Worm (Caenorhabditis elegans): ENCODE results near the gene ubc-23.

ubc-23 gene

DNA sequence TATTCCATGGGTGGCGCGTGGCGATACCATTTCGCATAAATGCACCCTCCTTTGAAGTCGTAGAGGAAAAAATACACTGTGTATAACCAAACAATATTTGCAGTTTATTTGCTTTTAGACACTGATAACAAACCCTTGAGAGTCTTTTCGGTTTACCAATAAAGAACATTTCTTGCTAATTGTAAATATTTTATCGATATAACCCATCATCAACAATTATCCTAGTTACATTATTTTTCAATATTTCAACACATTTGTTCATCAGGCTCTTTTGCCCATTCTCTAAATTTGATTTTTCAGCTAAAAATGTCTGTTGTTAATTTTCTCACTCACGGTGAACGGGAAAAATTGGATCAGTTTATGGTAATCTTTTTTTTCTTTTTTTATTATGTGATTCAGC lies at the start of gene ubc-23:
TSS of gene ubc-23 (plus strand) at position 301 of the 400 bp plus-strand sequence.
- no peak for TF ChIP-seq ceh-18 (tag; optimal IDR thresholded peaks at IDR 0.05)
- no peak for TF ChIP-seq madf-2 (tag; optimal IDR thresholded peaks at IDR 0.05)
- TF ChIP-seq ceh-31 (tag; optimal IDR thresholded peaks at IDR 0.05), result no peak
- TF ChIP-seq ceh-24 (tag; optimal IDR thresholded peaks at IDR 0.05), result no peak
- no peak for TF ChIP-seq ref-2 (tag; optimal IDR thresholded peaks at IDR 0.05)
- TF ChIP-seq C38D4.7 (GFP tag; optimal IDR thresholded peaks at IDR 0.05), result no peak
- TF ChIP-seq elt-2 (tag; optimal IDR thresholded peaks at IDR 0.05), result no peak
- no peak for TF ChIP-seq Y22D7AL.16 (tag; optimal IDR thresholded peaks at IDR 0.05)
- no peak for TF ChIP-seq ceh-2 (tag; optimal IDR thresholded peaks at IDR 0.05)
- TF ChIP-seq nhr-11 (tag; optimal IDR thresholded peaks at IDR 0.05), result no peak
- TF ChIP-seq rnt-1 (tag; optimal IDR thresholded peaks at IDR 0.05), result no peak
- no peak for TF ChIP-seq tbx-7 (tag; optimal IDR thresholded peaks at IDR 0.05)
- no peak for TF ChIP-seq fkh-6 (tag; optimal IDR thresholded peaks at IDR 0.05)
- TF ChIP-seq K02D7.2 (tag; optimal IDR thresholded peaks at IDR 0.05), result no peak

DNA sequence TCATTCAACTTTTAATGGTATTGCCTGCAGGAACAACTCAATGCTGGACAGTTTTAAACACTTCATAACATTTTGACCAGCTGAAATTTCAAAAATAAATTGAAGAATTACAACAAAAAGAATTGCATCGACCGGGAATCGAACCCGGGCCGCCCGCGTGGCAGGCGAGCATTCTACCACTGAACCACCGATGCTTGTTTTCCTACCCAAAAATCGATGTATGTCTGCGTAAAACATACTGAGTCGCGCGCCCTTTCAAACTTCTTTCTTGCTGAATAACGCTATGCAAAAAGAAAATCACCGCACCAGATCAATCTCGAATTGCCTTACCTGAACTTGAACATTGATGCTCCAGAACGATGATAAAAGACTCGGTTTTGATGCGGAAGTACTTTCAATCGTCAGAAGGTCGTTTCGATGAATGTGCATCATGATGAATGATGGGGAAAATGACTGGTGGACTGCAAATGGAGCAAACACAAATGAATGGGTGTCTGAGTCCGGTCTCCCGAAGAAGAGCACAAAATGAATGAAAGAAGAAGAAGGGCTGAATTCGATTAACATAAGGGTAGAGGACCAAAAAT lies 47.3 kb upstream of the ubc-23 start, which contains the start of gene R04E5.7:
TSS of gene R04E5.7 (minus strand) at position 564 of the 584 bp plus-strand sequence.
- TF ChIP-seq eyg-1 (tag; optimal IDR thresholded peaks at IDR 0.05), result no peak
- TF ChIP-seq T23F11.4 (GFP tag; optimal IDR thresholded peaks at IDR 0.05), result peak; percentile 36
- TF ChIP-seq C38D4.7 (GFP tag; optimal IDR thresholded peaks at IDR 0.05), result no peak
- no peak for TF ChIP-seq ceh-48 (tag; optimal IDR thresholded peaks at IDR 0.05)
- TF ChIP-seq ceh-30 (tag; optimal IDR thresholded peaks at IDR 0.05), result no peak
- TF ChIP-seq unc-3 (GFP tag; conservative IDR thresholded peaks at IDR 0.05), result no peak
- TF ChIP-seq unc-3 (tag; optimal IDR thresholded peaks at IDR 0.05), result no peak
- TF ChIP-seq C08G9.2 (tag; optimal IDR thresholded peaks at IDR 0.05), result peak; percentile 37
- no peak for TF ChIP-seq F13H6.1 (tag; optimal IDR thresholded peaks at IDR 0.05)
- no peak for TF ChIP-seq npax-4 (tag; optimal IDR thresholded peaks at IDR 0.05)
- TF ChIP-seq ceh-9 (tag; optimal IDR thresholded peaks at IDR 0.05), result no peak
- no peak for TF ChIP-seq pha-4 (tag; optimal IDR thresholded peaks at IDR 0.05)
- no peak for TF ChIP-seq ceh-18 (tag; optimal IDR thresholded peaks at IDR 0.05)
- TF ChIP-seq ceh-34 (tag; optimal IDR thresholded peaks at IDR 0.05), result no peak
- no peak for TF ChIP-seq ztf-16 (tag; optimal IDR thresholded peaks at IDR 0.05)

DNA sequence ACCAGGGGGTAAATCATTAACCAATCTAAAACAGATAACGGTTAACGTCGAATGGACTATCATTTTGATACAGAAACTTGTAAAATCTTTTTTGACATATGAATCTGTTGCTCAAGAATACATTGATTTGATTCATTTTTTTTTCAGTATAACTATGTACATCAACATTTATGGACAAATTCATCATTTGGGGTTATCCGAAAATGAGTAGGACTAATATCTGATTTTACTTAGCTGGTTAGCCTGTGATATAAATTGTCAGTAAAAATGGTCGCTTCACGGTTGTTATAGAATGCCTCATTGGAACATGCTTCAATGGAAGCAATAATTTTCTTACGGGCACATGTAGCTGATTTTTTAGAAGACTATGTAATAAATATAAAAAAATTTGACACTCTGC lies 46.4 kb upstream of the ubc-23 start:
- TF ChIP-seq hlh-15 (tag; optimal IDR thresholded peaks at IDR 0.05), result no peak
- no peak for TF ChIP-seq lim-6 (tag; optimal IDR thresholded peaks at IDR 0.05)
- no peak for TF ChIP-seq che-1 (tag; optimal IDR thresholded peaks at IDR 0.05)
- TF ChIP-seq ceh-24 (tag; optimal IDR thresholded peaks at IDR 0.05), result no peak
- TF ChIP-seq ceh-34 (tag; optimal IDR thresholded peaks at IDR 0.05), result no peak
- TF ChIP-seq pha-2 (tag; optimal IDR thresholded peaks at IDR 0.05), result no peak
- no peak for TF ChIP-seq madf-2 (tag; optimal IDR thresholded peaks at IDR 0.05)
- TF ChIP-seq nhr-11 (tag; optimal IDR thresholded peaks at IDR 0.05), result no peak
- TF ChIP-seq sdc-2 (tag; optimal IDR thresholded peaks at IDR 0.05), result no peak
- TF ChIP-seq hlh-30 (tag; optimal IDR thresholded peaks at IDR 0.05; ENCODE audit: insufficient read depth), result no peak
- TF ChIP-seq ceh-9 (tag; optimal IDR thresholded peaks at IDR 0.05), result no peak

DNA sequence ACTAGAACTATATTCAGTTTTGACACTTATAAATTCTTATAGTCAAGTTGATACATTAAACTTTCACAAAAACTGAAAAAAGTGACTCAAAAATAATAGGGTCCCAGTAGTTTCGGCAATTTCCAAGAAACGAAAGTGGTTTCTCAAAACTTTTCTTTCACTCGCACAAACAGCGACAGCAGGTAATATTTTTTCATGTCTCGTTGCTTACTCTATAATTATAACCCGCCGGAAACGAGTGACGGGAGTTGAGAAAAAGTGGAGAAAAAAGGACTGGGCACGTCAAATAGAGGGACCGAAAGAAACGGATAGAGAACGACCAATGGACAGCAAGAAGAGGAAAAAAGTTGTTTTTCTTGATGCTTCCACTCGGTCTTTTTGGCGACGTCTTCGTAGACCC lies 44.2 kb upstream of the ubc-23 start:
- no peak for TF ChIP-seq ttx-3 (tag; optimal IDR thresholded peaks at IDR 0.05)
- no peak for TF ChIP-seq ceh-30 (tag; optimal IDR thresholded peaks at IDR 0.05)
- no peak for TF ChIP-seq odd-2 (tag; optimal IDR thresholded peaks at IDR 0.05)
- TF ChIP-seq ceh-19 (GFP tag; optimal IDR thresholded peaks at IDR 0.05), result no peak
- TF ChIP-seq ceh-2 (tag; optimal IDR thresholded peaks at IDR 0.05), result no peak
- no peak for TF ChIP-seq ceh-24 (tag; optimal IDR thresholded peaks at IDR 0.05)
- no peak for TF ChIP-seq pax-1 (tag; optimal IDR thresholded peaks at IDR 0.05)
- no peak for TF ChIP-seq pqm-1 (tag; optimal IDR thresholded peaks at IDR 0.05)

Data from whole organism, late embryonic.